Worm (Caenorhabditis elegans) whole organism, L4 larva: ENCODE results near the gene ears-2.

ENCODE experiments used
- D1046.2 ChIP-seq: fragments of 200-800 bp; sonication (Bioruptor generic); IDR thresholded peaks from 2 replicates; pipeline ENCODE4 v1.3.6; 2022; ENCODE audit warnings: missing genetic modification characterization, missing compliant biosample characterization
- F49E8.2 ChIP-seq: sonication (generic microtip); optimal IDR thresholded peaks from 2 replicates; lab custom pipeline; 2016; ENCODE audit warnings: missing compliant biosample characterization, mild to moderate bottlenecking, missing genetic modification characterization, borderline replicate concordance
- T26A8.4 ChIP-seq: fragments of 200-800 bp; sonication (Bioruptor generic); IDR thresholded peaks from 2 replicates; pipeline ENCODE4 v1.3.6; 2022; ENCODE audit warnings: missing genetic modification characterization, missing compliant biosample characterization
- Y48G9A.11 ChIP-seq: fragments of 200-800 bp; sonication (Bioruptor generic); IDR thresholded peaks from 2 replicates; pipeline ENCODE4 v1.3.6; 2022; ENCODE audit warnings: missing genetic modification reagents, missing genetic modification characterization, missing compliant biosample characterization
- aha-1 ChIP-seq: fragments of 150-350 bp; peaks from one replicate; lab custom pipeline; 2014; ENCODE audit warnings: missing biosample characterization, missing genetic modification characterization
- ceh-20 ChIP-seq: fragments of 200-800 bp; sonication (Bioruptor generic); IDR thresholded peaks from 2 replicates; pipeline ENCODE4 v1.3.6; 2022; ENCODE audit warnings: missing genetic modification reagents, missing genetic modification characterization, missing compliant biosample characterization
- ceh-82 ChIP-seq: sonication (generic microtip); optimal IDR thresholded peaks from 2 replicates; lab custom pipeline; 2017; ENCODE audit warnings: missing biosample characterization, missing genetic modification characterization
- ces-1 ChIP-seq: fragments of 150-350 bp; sonication (generic microtip); optimal IDR thresholded peaks from 4 replicates; lab custom pipeline; 2014; ENCODE audit warnings: missing biosample characterization, missing genetic modification reagents, missing genetic modification characterization
- daf-16 ChIP-seq, 3 experiments: sonication (generic microtip); optimal IDR thresholded peaks; 2 replicates each; lab custom pipeline; 2016 to 2017; ENCODE audit warnings: missing genetic modification characterization in 3 of 3, missing genetic modification reagents in 3 of 3, mild to moderate bottlenecking in 2 of 3, missing compliant biosample characterization in 2 of 3, missing biosample characterization in 1 of 3, moderate library complexity in 1 of 3
- dmd-6 ChIP-seq: fragments of 200-800 bp; sonication (Bioruptor generic); IDR thresholded peaks from 2 replicates; pipeline ENCODE4 v1.3.6; 2022; ENCODE audit warnings: missing genetic modification reagents, missing genetic modification characterization, missing compliant biosample characterization
- dpl-1 ChIP-seq: fragments of 150-350 bp; optimal IDR thresholded peaks from 2 replicates; lab custom pipeline; 2014; ENCODE audit warnings: missing biosample characterization, missing genetic modification reagents, missing genetic modification characterization
- dve-1 ChIP-seq: sonication (generic microtip); optimal IDR thresholded peaks from 2 replicates; lab custom pipeline; 2017; ENCODE audit warnings: antibody characterized with exemption, mild to moderate bottlenecking, missing genetic modification characterization, missing compliant biosample characterization; ENCODE audit not compliant: insufficient read depth
- fkh-10 ChIP-seq: fragments of 150-350 bp; optimal IDR thresholded peaks from 2 replicates; lab custom pipeline; 2014; ENCODE audit warnings: missing biosample characterization, missing genetic modification reagents, missing genetic modification characterization
- hlh-11 ChIP-seq: fragments of 200-800 bp; sonication (Bioruptor generic); optimal IDR thresholded peaks from 2 replicates; lab custom pipeline; 2018; ENCODE audit warnings: mild to moderate bottlenecking, missing genetic modification characterization, missing compliant biosample characterization
- hlh-30 ChIP-seq: sonication (generic microtip); optimal IDR thresholded peaks from 2 replicates; lab custom pipeline; 2017; ENCODE audit warnings: antibody characterized with exemption, mild to moderate bottlenecking, missing genetic modification characterization, missing compliant biosample characterization; ENCODE audit not compliant: insufficient read depth
- hmg-1.1 ChIP-seq: fragments of 200-800 bp; sonication (Bioruptor generic); IDR thresholded peaks from 2 replicates; pipeline ENCODE4 v1.3.6; 2022; ENCODE audit warnings: missing genetic modification reagents, missing genetic modification characterization, missing compliant biosample characterization
- jun-1 ChIP-seq: fragments of 150-350 bp; optimal IDR thresholded peaks from 2 replicates; lab custom pipeline; 2014; ENCODE audit warnings: missing biosample characterization, missing genetic modification reagents, missing genetic modification characterization
- lim-7 ChIP-seq: fragments of 200-800 bp; sonication (Bioruptor generic); IDR thresholded peaks from 2 replicates; pipeline ENCODE4 v1.3.6; 2022; ENCODE audit warnings: missing genetic modification characterization, missing compliant biosample characterization
- lin-1 ChIP-seq: fragments of 200-800 bp; sonication (Bioruptor generic); IDR thresholded peaks from 2 replicates; pipeline ENCODE4 v1.3.6; 2022; ENCODE audit warnings: missing genetic modification reagents, missing genetic modification characterization, missing compliant biosample characterization
- lin-29 ChIP-seq: fragments of 200-800 bp; sonication (Bioruptor generic); IDR thresholded peaks from 2 replicates; pipeline ENCODE4 v1.3.6; 2022; ENCODE audit warnings: missing genetic modification reagents, missing genetic modification characterization, missing compliant biosample characterization
- lin-38 ChIP-seq: fragments of 200-800 bp; sonication (Bioruptor generic); IDR thresholded peaks from 2 replicates; pipeline ENCODE4 v1.3.6; 2022; ENCODE audit warnings: missing genetic modification reagents, missing genetic modification characterization, missing compliant biosample characterization
- madf-5 ChIP-seq, 2 experiments: fragments of 200-800 bp; sonication (Bioruptor generic); IDR thresholded peaks; 2 replicates each; pipeline ENCODE4 v1.3.6; 2022; ENCODE audit warnings: missing compliant biosample characterization in 2 of 2, missing genetic modification characterization in 2 of 2
- mdt-29 ChIP-seq: fragments of 200-800 bp; sonication (Bioruptor generic); IDR thresholded peaks from 2 replicates; pipeline ENCODE4 v1.3.6; 2022; ENCODE audit warnings: missing genetic modification reagents, missing genetic modification characterization, missing compliant biosample characterization
- mxl-3 ChIP-seq: fragments of 200-800 bp; sonication (Bioruptor generic); optimal IDR thresholded peaks from 2 replicates; lab custom pipeline; 2018; ENCODE audit warnings: mild to moderate bottlenecking, missing genetic modification characterization, missing compliant biosample characterization
- nhr-10 ChIP-seq: fragments of 150-350 bp; optimal IDR thresholded peaks from 2 replicates; lab custom pipeline; 2014; ENCODE audit warnings: missing biosample characterization, missing genetic modification characterization
- nhr-11 ChIP-seq: fragments of 150-350 bp; optimal IDR thresholded peaks from 2 replicates; lab custom pipeline; 2014; ENCODE audit warnings: missing biosample characterization, missing genetic modification characterization
- nhr-111 ChIP-seq: fragments of 200-800 bp; sonication (Bioruptor generic); optimal IDR thresholded peaks from 2 replicates; lab custom pipeline; 2018; ENCODE audit warnings: mild to moderate bottlenecking, missing genetic modification characterization, missing compliant biosample characterization
- nhr-25 ChIP-seq: sonication (generic microtip); optimal IDR thresholded peaks from 2 replicates; lab custom pipeline; 2017; ENCODE audit warnings: missing genetic modification characterization, mild to moderate bottlenecking, missing compliant biosample characterization, antibody characterized with exemption, moderate library complexity, borderline replicate concordance; ENCODE audit not compliant: insufficient read depth
- nhr-42 ChIP-seq: fragments of 200-800 bp; sonication (Bioruptor generic); IDR thresholded peaks from 2 replicates; pipeline ENCODE4 v1.3.6; 2022; ENCODE audit warnings: missing genetic modification characterization, missing compliant biosample characterization
- nhr-6 ChIP-seq: fragments of 150-350 bp; optimal IDR thresholded peaks from 2 replicates; lab custom pipeline; 2014; ENCODE audit warnings: missing biosample characterization, missing genetic modification characterization
- php-3 ChIP-seq: fragments of 200-800 bp; sonication (Bioruptor generic); IDR thresholded peaks from 2 replicates; pipeline ENCODE4 v1.3.6; 2022; ENCODE audit warnings: missing genetic modification reagents, missing genetic modification characterization, missing compliant biosample characterization
- pqm-1 ChIP-seq: sonication (generic microtip); optimal IDR thresholded peaks from 2 replicates; lab custom pipeline; 2017; ENCODE audit warnings: missing biosample characterization, missing genetic modification characterization
- sdz-12 ChIP-seq: fragments of 200-800 bp; sonication (Bioruptor generic); optimal IDR thresholded peaks from 2 replicates; lab custom pipeline; 2018; ENCODE audit warnings: mild to moderate bottlenecking, missing genetic modification characterization, missing compliant biosample characterization
- set-16 ChIP-seq: fragments of 200-800 bp; sonication (Bioruptor generic); IDR thresholded peaks from 2 replicates; pipeline ENCODE4 v1.3.6; 2022; ENCODE audit warnings: missing genetic modification reagents, missing genetic modification characterization, missing compliant biosample characterization
- snpc-4 ChIP-seq: fragments of 150-350 bp; optimal IDR thresholded peaks from 2 replicates; lab custom pipeline; 2014; ENCODE audit warnings: missing biosample characterization, missing genetic modification characterization
- unc-130 ChIP-seq: sonication (generic microtip); optimal IDR thresholded peaks from 2 replicates; lab custom pipeline; 2016; ENCODE audit warnings: missing genetic modification reagents, missing genetic modification characterization, missing compliant biosample characterization
- unc-39 ChIP-seq: sonication (generic microtip); optimal IDR thresholded peaks from 2 replicates; lab custom pipeline; 2017; ENCODE audit warnings: missing biosample characterization, missing genetic modification characterization
- unc-62 ChIP-seq, 3 experiments: fragments of 150-350 bp in 1 of 3; sonication (generic microtip); optimal IDR thresholded peaks in 2 of 3; peaks in 1 of 3; 1 replicate in 1 of 3; 2 replicates in 2 of 3; lab custom pipeline; 2014 to 2017; ENCODE audit warnings: missing biosample characterization in 3 of 3, missing genetic modification characterization in 3 of 3, missing genetic modification reagents in 3 of 3, missing genotype in 1 of 3
- vab-7 ChIP-seq: fragments of 200-800 bp; sonication (Bioruptor generic); IDR thresholded peaks from 2 replicates; pipeline ENCODE4 v1.3.6; 2022; ENCODE audit warnings: missing genetic modification reagents, missing genetic modification characterization, missing compliant biosample characterization
- zag-1 ChIP-seq: fragments of 150-350 bp; optimal IDR thresholded peaks from 2 replicates; lab custom pipeline; 2014; ENCODE audit warnings: missing biosample characterization, missing genetic modification characterization
- zip-11 ChIP-seq: fragments of 200-800 bp; sonication (Bioruptor generic); IDR thresholded peaks from 2 replicates; pipeline ENCODE4 v1.3.6; 2022; ENCODE audit warnings: missing genetic modification characterization, missing compliant biosample characterization

The ears-2 gene

DNA sequence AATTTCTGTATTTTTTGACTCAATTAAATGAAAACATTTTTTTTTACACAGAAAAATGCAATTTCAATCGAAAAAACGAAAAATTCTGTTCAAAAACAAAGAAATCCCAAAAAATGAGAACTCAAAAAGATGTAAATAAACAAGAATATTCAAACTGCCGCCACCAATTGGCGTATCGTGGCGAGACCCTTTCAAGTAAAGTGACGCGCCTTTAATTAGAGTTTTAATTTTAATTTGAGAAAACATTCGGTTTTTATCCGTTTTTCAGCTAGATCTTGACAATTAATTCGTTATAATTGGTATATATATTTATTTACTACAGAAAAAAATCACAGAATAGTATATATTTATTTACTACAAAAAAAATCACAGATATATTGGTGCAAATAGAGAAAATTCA lies 10.7 kb downstream of the ears-2 start:
- TF ChIP-seq daf-16 (GFP tag; optimal IDR thresholded peaks at IDR 0.05; lab: Kevin White, UChicago) = no peak
- peak; percentile 4 for TF ChIP-seq daf-16 (tag; optimal IDR thresholded peaks at IDR 0.05; lab: Kevin White, UChicago)
- TF ChIP-seq ceh-20 (GFP tag; lab: Robert Waterston, UW) = no peak
- no peak for TF ChIP-seq madf-5 (GFP tag; IDR thresholded peaks at IDR 0.05; lab: Robert Waterston, UW)
- TF ChIP-seq zip-11 (GFP tag; lab: Robert Waterston, UW) = no peak
- TF ChIP-seq aha-1 = peak; percentile 56
- TF ChIP-seq lin-29 (GFP tag; lab: Robert Waterston, UW) = no peak
- TF ChIP-seq lim-7 (GFP tag; lab: Robert Waterston, UW) = no peak
- no peak for TF ChIP-seq jun-1 (tag; lab: Kevin White, UChicago)
- no peak for TF ChIP-seq Y48G9A.11 (GFP tag; lab: Robert Waterston, UW)
- no peak for TF ChIP-seq nhr-42 (GFP tag; lab: Robert Waterston, UW)
- peak; percentile 21 for TF ChIP-seq F49E8.2 (tag; lab: Kevin White, UChicago)
- no peak for TF ChIP-seq fkh-10 (GFP tag; lab: Kevin White, UChicago)
- TF ChIP-seq snpc-4 (tag; lab: Kevin White, UChicago) = no peak
- peak in 1 of 2 experiments; percentile 67 for TF ChIP-seq unc-62 (GFP tag; optimal IDR thresholded peaks at IDR 0.05 in 1 of 2; lab: Kevin White, UChicago)
- TF ChIP-seq unc-62 (tag; optimal IDR thresholded peaks at IDR 0.05; lab: Kevin White, UChicago) = no peak
- TF ChIP-seq zag-1 (tag; lab: Kevin White, UChicago) = no peak
- TF ChIP-seq lin-38 (GFP tag; lab: Robert Waterston, UW) = peak; percentile 30; the same call in 1 of the 2 replicates
- no peak for TF ChIP-seq lin-1
- peak; percentile 27 for TF ChIP-seq unc-130 (GFP tag; lab: Kevin White, UChicago)
- no peak for TF ChIP-seq nhr-10 (tag; lab: Kevin White, UChicago)

ce11 chrIV:378838-379237 lies 11.4 kb downstream of the ears-2 start:
- TF ChIP-seq T26A8.4 (GFP tag; lab: Robert Waterston, UW) (no peak), dpl-1 (GFP tag; lab: Kevin White, UChicago) (no peak), pqm-1 (tag; lab: Kevin White, UChicago) (no peak), ces-1 (no peak), nhr-25 (tag; lab: Kevin White, UChicago) (no peak), hmg-1.1 (GFP tag; lab: Robert Waterston, UW) (no peak), nhr-6 (tag; lab: Kevin White, UChicago) (no peak), lin-29 (GFP tag; lab: Robert Waterston, UW) (no peak), nhr-11 (peak; percentile 38), nhr-111 (GFP tag; lab: Kevin White, UChicago) (no peak), ceh-82 (tag; lab: Kevin White, UChicago) (no peak), set-16 (no peak), mxl-3 (peak; percentile 36), php-3 (GFP tag; lab: Robert Waterston, UW) (no peak)
- TF ChIP-seq, all 104 proteins: peak for 2

ce11 chrIV:378367-378766 lies 11.9 kb downstream of the ears-2 start:
- TF ChIP-seq dmd-6 (GFP tag; lab: Robert Waterston, UW) = peak; percentile 43; the same call in 1 of the 2 replicates
- no peak for TF ChIP-seq sdz-12
- TF ChIP-seq hlh-11 (tag; lab: Kevin White, UChicago) = peak; percentile 32
- no peak for TF ChIP-seq mdt-29 (GFP tag; lab: Robert Waterston, UW)
- TF ChIP-seq lin-38 (GFP tag; lab: Robert Waterston, UW) = peak; percentile 32; the same call in 1 of the 2 replicates
- peak; percentile 69 for TF ChIP-seq pqm-1 (tag; lab: Kevin White, UChicago)
- TF ChIP-seq unc-39 (tag; lab: Kevin White, UChicago) = no peak
- TF ChIP-seq vab-7 (GFP tag; lab: Robert Waterston, UW) = no peak
- no peak for TF ChIP-seq nhr-11
- peak; percentile 32 for TF ChIP-seq hlh-30 (tag; lab: Kevin White, UChicago)
- no peak for TF ChIP-seq D1046.2 (GFP tag; lab: Robert Waterston, UW)
- peak; percentile 15 for TF ChIP-seq dve-1
- TF ChIP-seq ceh-20 (GFP tag; lab: Robert Waterston, UW) = no peak
- TF ChIP-seq daf-16 (GFP tag; optimal IDR thresholded peaks at IDR 0.05; lab: Kevin White, UChicago) = no peak
- TF ChIP-seq daf-16 (tag; optimal IDR thresholded peaks at IDR 0.05; lab: Kevin White, UChicago) = peak; percentile 81
- no peak for TF ChIP-seq madf-5 (GFP tag; IDR thresholded peaks at IDR 0.05; lab: Robert Waterston, UW)
